Worm (Caenorhabditis elegans): Measurements from ENCODE around the gene T26C11.9.

- TF ChIP-seq pes-1 (GFP tag; IDR thresholded peaks at IDR 0.05) = no peak
- TF ChIP-seq ceh-36 (tag; optimal IDR thresholded peaks at IDR 0.05) = no peak
- TF ChIP-seq F13C5.2 (tag; optimal IDR thresholded peaks at IDR 0.05) = no peak
- no peak for TF ChIP-seq hmbx-1 (tag; optimal IDR thresholded peaks at IDR 0.05)
- no peak for TF ChIP-seq scrt-1 (GFP tag; IDR thresholded peaks at IDR 0.05)
Measured at ce11 chrX:1811436-1811835, 42.2 kb downstream of the T26C11.9 start, which contains the start of gene C14E2.3.

All from whole organism, early embryonic.